Worm (Caenorhabditis elegans) whole organism, L3 larva: ENCODE results near the gene F09E5.7.
A peak's percentile ranks its signal among the peaks of the same experiment; 100 is the strongest.

Experiments
- ZK546.5 ChIP-seq: sonication (generic microtip); optimal IDR thresholded peaks from 2 replicates; lab custom pipeline; 2017; ENCODE audit warnings: missing biosample characterization, missing genetic modification characterization
- ama-1 ChIP-seq: fragments of 150-350 bp; optimal IDR thresholded peaks from 2 replicates; lab custom pipeline; 2018
- ceh-16 ChIP-seq: sonication (generic microtip); optimal IDR thresholded peaks from 2 replicates; lab custom pipeline; 2017; ENCODE audit warnings: missing biosample characterization, missing genetic modification characterization
- ceh-28 ChIP-seq: fragments of 150-350 bp; optimal IDR thresholded peaks from 2 replicates; lab custom pipeline; 2014; ENCODE audit warnings: missing biosample characterization, missing genetic modification reagents, missing genetic modification characterization
- egl-5 ChIP-seq: fragments of 150-350 bp; optimal IDR thresholded peaks from 2 replicates; lab custom pipeline; 2017; ENCODE audit warnings: missing biosample characterization, missing genetic modification reagents, missing genetic modification characterization, inconsistent platforms
- elt-1 ChIP-seq: fragments of 150-350 bp; optimal IDR thresholded peaks from 2 replicates; lab custom pipeline; 2014; ENCODE audit warnings: missing biosample characterization, missing genetic modification characterization
- elt-2 ChIP-seq: sonication (generic microtip); optimal IDR thresholded peaks from 2 replicates; lab custom pipeline; 2016; ENCODE audit warnings: missing genetic modification reagents, mild to moderate bottlenecking, missing genetic modification characterization, missing compliant biosample characterization
- elt-3 ChIP-seq, 3 experiments: fragments of 150-350 bp in 1 of 3; sonication (generic microtip) in 2 of 3; optimal IDR thresholded peaks; 2 replicates in 2 of 3; 4 replicates in 1 of 3; lab custom pipeline; 2014 to 2017; ENCODE audit warnings: missing biosample characterization in 3 of 3, missing genetic modification characterization in 3 of 3
- eor-1 ChIP-seq, 2 experiments: fragments of 150-350 bp; optimal IDR thresholded peaks; 2 replicates each; lab custom pipeline; 2014 to 2018; ENCODE audit warnings: missing biosample characterization in 2 of 2, missing genetic modification characterization in 2 of 2
- fkh-2 ChIP-seq: fragments of 150-350 bp; optimal IDR thresholded peaks from 2 replicates; lab custom pipeline; 2014; ENCODE audit warnings: missing biosample characterization, missing genetic modification reagents, missing genetic modification characterization
- fos-1 ChIP-seq: fragments of 150-350 bp; optimal IDR thresholded peaks from 2 replicates; lab custom pipeline; 2014; ENCODE audit warnings: missing biosample characterization, missing genetic modification characterization
- hmg-11 ChIP-seq: sonication (generic microtip); optimal IDR thresholded peaks from 2 replicates; lab custom pipeline; 2016; ENCODE audit warnings: missing genetic modification characterization, missing compliant biosample characterization
- jun-1 ChIP-seq: fragments of 150-350 bp; optimal IDR thresholded peaks from 2 replicates; lab custom pipeline; 2014; ENCODE audit warnings: missing biosample characterization, missing genetic modification reagents, missing genetic modification characterization
- lin-15B ChIP-seq: fragments of 150-350 bp; optimal IDR thresholded peaks from 2 replicates; lab custom pipeline; 2014; ENCODE audit warnings: missing biosample characterization, missing genetic modification characterization
- lin-39 ChIP-seq: fragments of 150-350 bp; optimal IDR thresholded peaks from 2 replicates; lab custom pipeline; 2018; ENCODE audit warnings: missing biosample characterization, missing genetic modification reagents, missing genetic modification characterization
- lsy-12 ChIP-seq: sonication (generic microtip); optimal IDR thresholded peaks from 2 replicates; lab custom pipeline; 2016; ENCODE audit warnings: mild to moderate bottlenecking, missing genetic modification characterization, missing compliant biosample characterization
- mml-1 ChIP-seq: fragments of 150-350 bp; sonication (generic microtip); optimal IDR thresholded peaks from 3 replicates; lab custom pipeline; 2014; ENCODE audit warnings: missing biosample characterization, missing genetic modification characterization
- nfya-1 ChIP-seq: sonication (generic microtip); optimal IDR thresholded peaks from 2 replicates; lab custom pipeline; 2017; ENCODE audit warnings: missing genetic modification characterization, mild to moderate bottlenecking, missing compliant biosample characterization, antibody characterized with exemption, moderate library complexity; ENCODE audit not compliant: insufficient read depth
- nhr-11 ChIP-seq: fragments of 150-350 bp; optimal IDR thresholded peaks from 2 replicates; lab custom pipeline; 2014; ENCODE audit warnings: missing biosample characterization, missing genetic modification characterization
- nhr-12 ChIP-seq: fragments of 150-350 bp; optimal IDR thresholded peaks from 2 replicates; lab custom pipeline; 2014; ENCODE audit warnings: missing biosample characterization, missing genetic modification characterization
- nhr-237 ChIP-seq: fragments of 150-350 bp; optimal IDR thresholded peaks from 2 replicates; lab custom pipeline; 2014; ENCODE audit warnings: missing biosample characterization, missing genetic modification characterization
- nhr-25 ChIP-seq: sonication (generic microtip); optimal IDR thresholded peaks from 2 replicates; lab custom pipeline; 2017; ENCODE audit warnings: missing biosample characterization, missing genetic modification characterization
- nhr-28 ChIP-seq: fragments of 150-350 bp; optimal IDR thresholded peaks from 2 replicates; lab custom pipeline; 2014; ENCODE audit warnings: missing biosample characterization, missing genetic modification characterization
- nhr-76 ChIP-seq: fragments of 150-350 bp; sonication (generic microtip); optimal IDR thresholded peaks from 5 replicates; lab custom pipeline; 2014; ENCODE audit warnings: missing biosample characterization, missing genetic modification characterization
- nhr-77 ChIP-seq: fragments of 150-350 bp; optimal IDR thresholded peaks from 2 replicates; lab custom pipeline; 2014; ENCODE audit warnings: missing biosample characterization, missing genetic modification characterization
- pha-4 ChIP-seq: fragments of 150-350 bp; optimal IDR thresholded peaks from 2 replicates; lab custom pipeline; 2014; ENCODE audit warnings: missing biosample characterization, missing genetic modification reagents, missing genetic modification characterization
- pqm-1 ChIP-seq: fragments of 150-350 bp; optimal IDR thresholded peaks from 2 replicates; lab custom pipeline; 2017; ENCODE audit warnings: missing biosample characterization, missing genetic modification characterization, inconsistent platforms
- sea-2 ChIP-seq: fragments of 150-350 bp; sonication (generic microtip); optimal IDR thresholded peaks from 4 replicates; lab custom pipeline; 2014; ENCODE audit warnings: missing biosample characterization, missing genetic modification reagents, missing genetic modification characterization
- skn-1 ChIP-seq: fragments of 150-350 bp; optimal IDR thresholded peaks from 2 replicates; lab custom pipeline; 2014; ENCODE audit warnings: missing biosample characterization, missing genetic modification characterization
- snpc-4 ChIP-seq: fragments of 150-350 bp; optimal IDR thresholded peaks from 2 replicates; lab custom pipeline; 2014; ENCODE audit warnings: missing biosample characterization, missing genetic modification characterization
- tbx-2 ChIP-seq: sonication (generic microtip); optimal IDR thresholded peaks from 2 replicates; lab custom pipeline; 2016; ENCODE audit warnings: mild to moderate bottlenecking, missing genetic modification characterization, missing compliant biosample characterization
- unc-39 ChIP-seq: sonication (generic microtip); optimal IDR thresholded peaks from 4 replicates; lab custom pipeline; 2017; ENCODE audit warnings: missing biosample characterization, missing genetic modification characterization
- unc-62 ChIP-seq: fragments of 150-350 bp; sonication (generic microtip); optimal IDR thresholded peaks from 4 replicates; lab custom pipeline; 2014; ENCODE audit warnings: missing biosample characterization, missing genetic modification reagents, missing genetic modification characterization
- zag-1 ChIP-seq: fragments of 150-350 bp; optimal IDR thresholded peaks from 2 replicates; lab custom pipeline; 2014; ENCODE audit warnings: missing biosample characterization, missing genetic modification characterization
- ztf-11 ChIP-seq: fragments of 150-350 bp; optimal IDR thresholded peaks from 2 replicates; lab custom pipeline; 2014; ENCODE audit warnings: missing biosample characterization, missing genetic modification characterization
- ztf-4 ChIP-seq: fragments of 150-350 bp; optimal IDR thresholded peaks from 2 replicates; lab custom pipeline; 2014; ENCODE audit warnings: missing biosample characterization, missing genetic modification characterization

F09E5.7 gene

DNA sequence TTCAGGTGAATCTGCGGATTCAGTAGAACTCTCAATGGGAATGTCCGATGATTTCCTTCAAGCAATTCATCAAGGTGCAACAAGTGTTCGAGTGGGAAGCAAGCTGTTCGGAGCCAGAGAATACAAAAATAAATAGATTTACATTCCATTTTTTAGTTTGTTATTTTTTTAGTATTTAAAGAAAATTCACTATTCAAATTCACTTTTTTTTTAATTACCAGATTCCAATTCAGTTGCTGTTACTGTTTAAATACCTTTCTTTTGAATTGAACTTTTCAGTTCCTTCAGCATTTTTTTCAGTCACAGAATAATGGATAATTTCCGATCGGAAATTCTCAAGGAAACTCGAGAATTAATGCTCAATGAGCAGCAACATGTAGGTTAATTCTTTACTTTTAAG is at the start of gene F09E5.7:
Gene F09E5.7, plus strand, starts transcription at position 301 of the 400 bp plus-strand sequence.
- TF ChIP-seq eor-1 (tag; optimal IDR thresholded peaks at IDR 0.05; lab: Kevin White, UChicago) (no peak), mml-1 (no peak), fos-1 (tag; lab: Kevin White, UChicago) (no peak), nhr-76 (tag; lab: Kevin White, UChicago) (no peak), hmg-11 (tag; lab: Kevin White, UChicago) (no peak), elt-3 (tag; optimal IDR thresholded peaks at IDR 0.05; lab: Kevin White, UChicago) (no peak), nfya-1 (tag; lab: Kevin White, UChicago) (no peak), skn-1 (no peak), lin-15B (no peak), nhr-11 (tag; lab: Kevin White, UChicago) (no peak), lin-39 (no peak), ceh-16 (tag; lab: Kevin White, UChicago) (no peak), egl-5 (tag; lab: Kevin White, UChicago) (no peak), ztf-11 (tag; lab: Kevin White, UChicago) (no peak), pqm-1 (tag; lab: Kevin White, UChicago) (no peak)

DNA sequence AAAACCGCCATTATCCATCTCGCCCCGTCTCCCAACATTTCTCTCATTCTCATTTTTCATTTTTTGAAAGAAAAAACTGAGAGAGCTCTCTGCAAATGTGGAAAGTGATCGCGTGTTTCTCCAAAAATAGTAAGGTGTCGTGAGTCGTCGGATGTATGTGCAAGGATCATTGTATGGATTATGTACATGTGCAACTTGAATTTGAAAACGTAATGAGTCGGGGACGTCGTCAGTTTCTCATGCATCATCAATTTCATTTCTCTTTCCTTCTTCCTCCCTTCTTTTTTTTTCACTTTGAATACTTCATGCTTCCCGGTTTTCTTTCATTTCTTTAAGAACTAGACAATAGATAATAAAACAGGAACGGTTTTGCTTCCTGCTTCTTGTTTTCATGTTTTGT is 46.8 kb upstream of the F09E5.7 start:
- TF ChIP-seq elt-1 (tag; lab: Kevin White, UChicago): no peak
- no peak for TF ChIP-seq zag-1 (tag; lab: Kevin White, UChicago)
- no peak for TF ChIP-seq ama-1 (lab: Kevin White, UChicago)
- no peak for TF ChIP-seq snpc-4 (tag; lab: Kevin White, UChicago)
- TF ChIP-seq elt-3 (tag; optimal IDR thresholded peaks at IDR 0.05; lab: Kevin White, UChicago): no peak
- no peak for TF ChIP-seq nhr-12 (tag; lab: Kevin White, UChicago)
- TF ChIP-seq ZK546.5: no peak
- no peak for TF ChIP-seq jun-1 (tag; lab: Kevin White, UChicago)
- peak; percentile 86 for TF ChIP-seq egl-5 (tag; lab: Kevin White, UChicago)
- TF ChIP-seq fkh-2: no peak
- peak; percentile 22 for TF ChIP-seq lin-39
- TF ChIP-seq unc-62: no peak
- TF ChIP-seq hmg-11 (tag; lab: Kevin White, UChicago): no peak
- TF ChIP-seq nhr-237 (tag; lab: Kevin White, UChicago): no peak

DNA sequence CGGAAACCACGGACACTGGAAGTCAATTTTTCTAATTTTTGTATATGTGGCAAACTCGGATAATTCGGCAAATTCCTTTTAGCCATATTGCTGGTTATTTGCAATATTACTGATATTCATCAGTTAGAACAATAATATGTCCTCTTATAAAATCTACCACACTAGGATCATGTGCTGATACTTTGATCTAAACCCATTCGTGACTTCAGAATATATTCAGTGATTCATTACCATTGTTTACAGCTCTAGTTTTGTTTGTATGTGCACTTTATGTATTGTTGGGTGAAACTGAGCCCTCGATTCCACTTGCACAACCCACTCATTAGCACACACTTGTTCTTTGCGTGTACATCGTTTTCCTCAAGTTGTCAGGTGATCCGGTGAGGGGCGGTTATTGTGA is 45.7 kb upstream of the F09E5.7 start:
- TF ChIP-seq pha-4 (tag; lab: Kevin White, UChicago): peak; percentile 55
- no peak for TF ChIP-seq lsy-12 (tag; lab: Kevin White, UChicago)
- no peak for TF ChIP-seq nhr-11 (tag; lab: Kevin White, UChicago)
- TF ChIP-seq unc-39 (tag; lab: Kevin White, UChicago): no peak
- no peak for TF ChIP-seq nhr-28
- TF ChIP-seq hmg-11 (tag; lab: Kevin White, UChicago): no peak
- TF ChIP-seq elt-2 (tag; lab: Kevin White, UChicago): no peak

DNA sequence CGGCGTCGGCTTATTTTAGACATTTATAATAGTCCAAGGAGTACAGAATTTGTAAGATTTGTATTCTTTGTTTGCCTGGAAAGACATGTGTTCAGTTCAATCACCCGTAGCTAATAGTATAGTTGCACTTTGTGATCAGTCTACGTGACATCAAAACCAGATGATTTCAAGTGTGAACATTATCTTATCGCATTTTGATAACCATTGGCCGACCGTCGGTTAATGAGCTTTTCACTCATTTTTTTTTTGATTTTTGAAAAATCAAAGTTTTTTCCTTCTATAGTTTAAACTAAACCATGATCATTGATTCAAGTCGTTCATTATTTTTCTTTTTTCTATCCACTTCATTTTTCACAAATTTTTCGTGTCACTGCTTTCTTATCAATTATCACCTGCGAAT is 44.7 kb upstream of the F09E5.7 start:
- TF ChIP-seq elt-2 (tag; lab: Kevin White, UChicago) (peak; percentile 90), pqm-1 (tag; lab: Kevin White, UChicago) (peak; percentile 84), ceh-28 (no peak), nhr-77 (no peak)

DNA sequence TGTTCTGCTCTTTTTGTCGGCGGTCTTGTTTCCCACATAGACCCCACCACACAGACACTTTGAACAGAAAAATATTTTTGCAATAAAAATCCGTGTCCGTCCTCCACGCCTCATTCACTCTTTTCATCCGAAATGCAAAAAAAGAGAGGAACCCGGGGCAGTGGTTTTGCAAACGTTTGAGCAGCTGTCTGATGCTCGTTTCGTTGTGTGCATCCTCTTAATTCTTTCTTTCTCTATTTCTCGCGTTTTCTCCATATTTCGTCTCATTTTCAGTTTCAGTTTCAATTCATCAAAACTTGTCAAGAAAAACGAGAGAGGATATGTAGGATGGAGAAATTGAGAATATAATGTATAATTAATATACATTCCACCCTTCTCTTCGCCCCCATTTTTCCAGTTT is 42.9 kb upstream of the F09E5.7 start:
- TF ChIP-seq nhr-25: no peak
- TF ChIP-seq ztf-4 (tag; lab: Kevin White, UChicago): no peak
- TF ChIP-seq nfya-1 (tag; lab: Kevin White, UChicago): peak; percentile 48
- no peak for TF ChIP-seq sea-2 (GFP tag; lab: Kevin White, UChicago)
- TF ChIP-seq tbx-2: no peak
- no peak for TF ChIP-seq ZK546.5
- no peak for TF ChIP-seq skn-1
- peak; percentile 25 for TF ChIP-seq lin-39
- TF ChIP-seq, all 47 proteins: peak for 2
